Fruit fly (Drosophila melanogaster) whole organism, prepupa: Measurements from ENCODE around the gene Semp1.

Experiments
- Hr39 ChIP-seq: fragments of 200-800 bp; sonication (Bioruptor generic); optimal IDR thresholded peaks from 2 replicates; lab custom pipeline; 2016; ENCODE audit warnings: missing biosample characterization, missing genetic modification characterization
- Smox ChIP-seq: fragments of 200-800 bp; sonication (Bioruptor generic); optimal IDR thresholded peaks from 3 replicates; lab custom pipeline; 2016; ENCODE audit warnings: missing biosample characterization, missing genetic modification characterization
- Sox15 ChIP-seq: fragments of 200-800 bp; sonication (Bioruptor generic); optimal IDR thresholded peaks from 3 replicates; lab custom pipeline; 2016; ENCODE audit warnings: missing biosample characterization, missing genetic modification characterization
- cyc ChIP-seq: fragments of 200-800 bp; sonication (Bioruptor generic); optimal IDR thresholded peaks from 3 replicates; lab custom pipeline; 2016; ENCODE audit warnings: missing biosample characterization, missing genetic modification characterization

- TF ChIP-seq Sox15 (GFP tag; lab: Kevin White, UChicago) (no peak), Smox (GFP tag; lab: Kevin White, UChicago) (no peak), cyc (GFP tag; lab: Kevin White, UChicago) (no peak), Hr39 (GFP tag; lab: Kevin White, UChicago) (no peak)
These were observed 3.1 kb upstream of the Semp1 start, which contains the start of gene CG15253 for dm6 chr2L:15616251-15616650.
